Worm (Caenorhabditis elegans): ENCODE measurements around the gene F35C11.2.

- TF ChIP-seq R02D3.7 (tag; optimal IDR thresholded peaks at IDR 0.05) (no peak), lin-13 (GFP tag; optimal IDR thresholded peaks at IDR 0.05) (no peak), nhr-12 (tag; optimal IDR thresholded peaks at IDR 0.05) (no peak), peb-1 (tag; optimal IDR thresholded peaks at IDR 0.05) (no peak), elt-3 (tag; optimal IDR thresholded peaks at IDR 0.05) (no peak), lin-39 (tag; optimal IDR thresholded peaks at IDR 0.05) (no peak)
Measured at ce11 chrII:8232489-8232888, 16.1 kb downstream of the F35C11.2 start, which contains the start of gene M110.7.
